Fruit fly (Drosophila melanogaster) whole organism, prepupa: ENCODE data around the gene CG18417.

Experiments
- CG10669 ChIP-seq: fragments of 200-800 bp; sonication (Bioruptor generic); optimal IDR thresholded peaks from 3 replicates; lab custom pipeline; 2018; ENCODE audit warnings: missing biosample characterization, mild to moderate bottlenecking, missing genetic modification characterization, moderate library complexity
- CG11902 ChIP-seq: fragments of 200-800 bp; sonication (Bioruptor generic); optimal IDR thresholded peaks from 3 replicates; lab custom pipeline; 2016; ENCODE audit warnings: missing biosample characterization, missing genetic modification characterization
- CG1621 ChIP-seq: fragments of 200-800 bp; sonication (Bioruptor generic); optimal IDR thresholded peaks from 3 replicates; lab custom pipeline; 2018; ENCODE audit warnings: missing biosample characterization, mild to moderate bottlenecking, missing genetic modification characterization
- CG32006 ChIP-seq: fragments of 200-800 bp; sonication (Bioruptor generic); optimal IDR thresholded peaks from 3 replicates; lab custom pipeline; 2017; ENCODE audit warnings: missing biosample characterization, mild to moderate bottlenecking, missing genetic modification characterization
- CG6276 ChIP-seq: fragments of 200-800 bp; sonication (Bioruptor generic); optimal IDR thresholded peaks from 2 replicates; lab custom pipeline; 2017; ENCODE audit warnings: missing biosample characterization, mild to moderate bottlenecking, missing genetic modification characterization
- CG6792 ChIP-seq: fragments of 200-800 bp; sonication (Bioruptor generic); optimal IDR thresholded peaks from 3 replicates; lab custom pipeline; 2016; ENCODE audit warnings: missing biosample characterization, missing genetic modification characterization
- Eip78C ChIP-seq: fragments of 200-800 bp; sonication (Bioruptor generic); peaks from one replicate; lab custom pipeline; 2016; ENCODE audit warnings: missing biosample characterization, missing genetic modification characterization
- Gug ChIP-seq: fragments of 200-800 bp; sonication (Bioruptor generic); IDR thresholded peaks from 2 replicates; pipeline ENCODE4 v1.3.6; 2022; ENCODE audit warnings: missing biosample characterization, missing genetic modification characterization
- esn ChIP-seq: fragments of 200-800 bp; sonication (Bioruptor generic); optimal IDR thresholded peaks from 2 replicates; lab custom pipeline; 2016; ENCODE audit warnings: missing biosample characterization, mild to moderate bottlenecking, missing genetic modification characterization, moderate library complexity

dm6 chr3L:7387814-7388213, 12.1 kb upstream of the CG18417 start, which contains the start of gene CG8564:
- TF ChIP-seq CG32006 (GFP tag; lab: Kevin White, UChicago) (no peak), esn (GFP tag; lab: Kevin White, UChicago) (no peak), CG6792 (GFP tag; lab: Kevin White, UChicago) (no peak), CG10669 (no peak), CG1621 (tag; lab: Kevin White, UChicago) (no peak), Gug (GFP tag; lab: Robert Waterston, UW) (no peak), Eip78C (GFP tag; lab: Kevin White, UChicago) (no peak), CG6276 (no peak), CG11902 (no peak)
